Fruit fly (Drosophila melanogaster): ENCODE data around the gene CG10747.
A peak's percentile ranks its signal among the peaks of the same experiment; 100 is the strongest.

The CG10747 gene

dm6 chr2L:20098194-20098593 is 7.0 kb upstream of the CG10747 start:
- TF ChIP-seq fkh (GFP tag; optimal IDR thresholded peaks at IDR 0.05) (peak; percentile 8), CG10669 (GFP tag; optimal IDR thresholded peaks at IDR 0.05) (no peak), esn (GFP tag; optimal IDR thresholded peaks at IDR 0.05) (no peak), Sox14 (GFP tag; optimal IDR thresholded peaks at IDR 0.05) (no peak), CG7368 (GFP tag; optimal IDR thresholded peaks at IDR 0.05) (no peak), CG31627 (GFP tag; optimal IDR thresholded peaks at IDR 0.05) (no peak)

- TF ChIP-seq Eip78C (GFP tag) (peak; percentile 13), Met (GFP tag; optimal IDR thresholded peaks at IDR 0.05) (no peak), Hr39 (GFP tag; optimal IDR thresholded peaks at IDR 0.05) (no peak), CG16779 (tag; optimal IDR thresholded peaks at IDR 0.05) (no peak), CG31627 (GFP tag; optimal IDR thresholded peaks at IDR 0.05) (no peak), Ets21C (GFP tag; optimal IDR thresholded peaks at IDR 0.05) (no peak), fkh (GFP tag; optimal IDR thresholded peaks at IDR 0.05) (peak; percentile 20), ss (GFP tag; optimal IDR thresholded peaks at IDR 0.05) (no peak), Hr38 (GFP tag; optimal IDR thresholded peaks at IDR 0.05) (no peak), CG9139 (GFP tag; optimal IDR thresholded peaks at IDR 0.05) (no peak), eg (GFP tag; IDR thresholded peaks at IDR 0.05) (peak; percentile 34; the same call in 1 of the 3 replicates), CG6276 (GFP tag; optimal IDR thresholded peaks at IDR 0.05) (no peak), OdsH (GFP tag; optimal IDR thresholded peaks at IDR 0.05) (no peak), CG11294 (GFP tag; IDR thresholded peaks at IDR 0.05) (peak; percentile 5; the same call in 1 of the 2 replicates)
These were observed 6.6 kb upstream of the CG10747 start for dm6 chr2L:20097773-20098172.

dm6 chr2L:20097105-20097631 is 6.0 kb upstream of the CG10747 start, which contains the start of the genes mRpS18B and Kua:
TSS of gene mRpS18B (minus strand) at chr2L:20097253.
TSS of gene Kua (plus strand) at chr2L:20097581.
- peak; percentile 67 for TF ChIP-seq CG11902 (GFP tag; optimal IDR thresholded peaks at IDR 0.05)
- TF ChIP-seq CG3032 (tag; optimal IDR thresholded peaks at IDR 0.05), result peak; percentile 39
- peak; percentile 39 for TF ChIP-seq pdm3 (GFP tag; optimal IDR thresholded peaks at IDR 0.05)
- TF ChIP-seq dac (GFP tag; optimal IDR thresholded peaks at IDR 0.05), result no peak
- peak; percentile 66 for TF ChIP-seq CG6163 (GFP tag; IDR thresholded peaks at IDR 0.05)
- TF ChIP-seq CG1621 (tag; optimal IDR thresholded peaks at IDR 0.05), result no peak
- TF ChIP-seq net (GFP tag; optimal IDR thresholded peaks at IDR 0.05), result no peak
- no peak for TF ChIP-seq CG6808 (GFP tag; optimal IDR thresholded peaks at IDR 0.05)
- peak; percentile 26 for TF ChIP-seq Ets96B (tag; optimal IDR thresholded peaks at IDR 0.05)
- no peak for TF ChIP-seq Hr38 (GFP tag; optimal IDR thresholded peaks at IDR 0.05)
- peak; percentile 42 for TF ChIP-seq CG3919 (GFP tag; optimal IDR thresholded peaks at IDR 0.05)
- TF ChIP-seq Eip78C (GFP tag), result peak; percentile 79
- TF ChIP-seq svp (GFP tag), result no peak
- TF ChIP-seq acj6 (GFP tag; optimal IDR thresholded peaks at IDR 0.05), result peak; percentile 43
- peak; percentile 35; the same call in 1 of the 3 replicates for TF ChIP-seq eg (GFP tag; IDR thresholded peaks at IDR 0.05)
- no peak for TF ChIP-seq fkh (GFP tag; optimal IDR thresholded peaks at IDR 0.05)
- TF ChIP-seq achi (GFP tag; optimal IDR thresholded peaks at IDR 0.05), result peak; percentile 7
- no peak for TF ChIP-seq CG6854 (GFP tag; optimal IDR thresholded peaks at IDR 0.05)
- TF ChIP-seq CG31627 (GFP tag; optimal IDR thresholded peaks at IDR 0.05), result peak; percentile 15
- TF ChIP-seq CG10669 (GFP tag; optimal IDR thresholded peaks at IDR 0.05), result no peak
- no peak for TF ChIP-seq ss (GFP tag; optimal IDR thresholded peaks at IDR 0.05)
- peak; percentile 15 for TF ChIP-seq CG34406 (GFP tag; optimal IDR thresholded peaks at IDR 0.05)
- peak; percentile 51 for TF ChIP-seq CG32006 (GFP tag; optimal IDR thresholded peaks at IDR 0.05)
- TF ChIP-seq Ets21C (GFP tag; optimal IDR thresholded peaks at IDR 0.05), result no peak
- peak; percentile 10 for TF ChIP-seq CG4318 (GFP tag; optimal IDR thresholded peaks at IDR 0.05)
- TF ChIP-seq dsx (GFP tag; optimal IDR thresholded peaks at IDR 0.05; ENCODE audit: poor library complexity, severe bottlenecking), result no peak
- TF ChIP-seq lz (GFP tag; optimal IDR thresholded peaks at IDR 0.05), result peak; percentile 35
- no peak for TF ChIP-seq CG6276 (GFP tag; optimal IDR thresholded peaks at IDR 0.05)
- TF ChIP-seq salr (GFP tag; optimal IDR thresholded peaks at IDR 0.05), result no peak
- 0 out of 2 replicates have a peak, but pooled peaks have one; percentile 21 for TF ChIP-seq CG15336 (GFP tag; IDR thresholded peaks at IDR 0.05)
- TF ChIP-seq CG8119 (GFP tag; IDR thresholded peaks at IDR 0.05), result peak; percentile 31; the same call in 1 of the 3 replicates
- peak; percentile 23 for TF ChIP-seq topi (GFP tag; optimal IDR thresholded peaks at IDR 0.05)
- TF ChIP-seq CG8319 (GFP tag; optimal IDR thresholded peaks at IDR 0.05), result no peak
- peak; percentile 9 for TF ChIP-seq Sox14 (GFP tag; optimal IDR thresholded peaks at IDR 0.05)
- peak; percentile 15; the same call in 1 of the 2 replicates for TF ChIP-seq Gug (GFP tag; IDR thresholded peaks at IDR 0.05)
- peak; percentile 42 for TF ChIP-seq cyc (GFP tag; optimal IDR thresholded peaks at IDR 0.05)
- no peak for TF ChIP-seq Eip75B (GFP tag; optimal IDR thresholded peaks at IDR 0.05)
- no peak for TF ChIP-seq CG16779 (tag; optimal IDR thresholded peaks at IDR 0.05)
- TF ChIP-seq CG10631 (GFP tag; optimal IDR thresholded peaks at IDR 0.05), result peak; percentile 38
- TF ChIP-seq CG9139 (GFP tag; optimal IDR thresholded peaks at IDR 0.05), result no peak

All from whole organism, prepupa.